Fruit fly (Drosophila melanogaster): ENCODE data around the gene CG12991.
A peak's percentile ranks its signal among the peaks of the same experiment; 100 is the strongest.

The CG12991 gene

DNA sequence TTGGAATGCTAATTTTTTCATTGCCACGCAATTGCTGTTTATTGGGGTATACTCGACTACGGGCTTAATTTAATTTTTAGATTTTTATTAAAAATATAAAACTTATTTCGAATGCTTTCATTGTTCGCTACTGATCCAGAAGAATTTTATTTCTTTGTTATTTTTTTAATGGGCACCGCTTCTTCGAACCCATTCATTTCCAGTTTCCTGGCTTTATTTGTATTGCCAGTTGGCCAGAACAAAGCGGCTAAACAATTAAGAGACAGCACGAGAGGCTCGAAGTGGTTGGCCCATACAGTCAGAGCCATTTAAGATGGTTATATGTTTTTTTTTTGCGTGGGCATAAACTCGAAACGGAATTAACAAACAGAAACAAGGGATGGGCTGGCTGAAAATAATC is 16.2 kb downstream of the CG12991 start (continued):
- no peak for TF ChIP-seq CG15073 (GFP tag; optimal IDR thresholded peaks at IDR 0.05)
- TF ChIP-seq ATbp (GFP tag; optimal IDR thresholded peaks at IDR 0.05): peak; percentile 52
- TF ChIP-seq YL-1 (GFP tag; optimal IDR thresholded peaks at IDR 0.05): no peak
- TF ChIP-seq CG4820 (GFP tag; optimal IDR thresholded peaks at IDR 0.05): peak; percentile 52
- no peak for TF ChIP-seq wek (GFP tag; optimal IDR thresholded peaks at IDR 0.05)
- TF ChIP-seq CG30431 (GFP tag; optimal IDR thresholded peaks at IDR 0.05): peak; percentile 36
- no peak for TF ChIP-seq zf30C (GFP tag; optimal IDR thresholded peaks at IDR 0.05)
- TF ChIP-seq danr (GFP tag; IDR thresholded peaks at IDR 0.05): peak; percentile 54
- peak; percentile 27 for TF ChIP-seq dmrt11E (tag; optimal IDR thresholded peaks at IDR 0.05)
- TF ChIP-seq CG9437 (GFP tag; optimal IDR thresholded peaks at IDR 0.05): peak; percentile 48
- TF ChIP-seq CG6791 (GFP tag; IDR thresholded peaks at IDR 0.05; ENCODE audit: partially characterized antibody): no peak
- TF ChIP-seq Antp (GFP tag; optimal IDR thresholded peaks at IDR 0.05): peak; percentile 10
- peak; percentile 89 for TF ChIP-seq Med (GFP tag)
- TF ChIP-seq CG6854 (GFP tag; optimal IDR thresholded peaks at IDR 0.05): peak; percentile 49
- TF ChIP-seq chif (GFP tag; optimal IDR thresholded peaks at IDR 0.05): peak; percentile 27 to 57
- TF ChIP-seq CG7372 (GFP tag; IDR thresholded peaks at IDR 0.05): peak; percentile 85
- peak; percentile 84 for TF ChIP-seq Ptx1 (GFP tag; IDR thresholded peaks at IDR 0.05)
- no peak for TF ChIP-seq NK7.1 (GFP tag; optimal IDR thresholded peaks at IDR 0.05)
- no peak for TF ChIP-seq Kr (GFP tag; optimal IDR thresholded peaks at IDR 0.05)
- TF ChIP-seq Drgx (GFP tag; IDR thresholded peaks at IDR 0.05): peak; percentile 77
- TF ChIP-seq CG12391 (tag; optimal IDR thresholded peaks at IDR 0.05): peak; percentile 76
- TF ChIP-seq E2f2 (GFP tag; IDR thresholded peaks at IDR 0.05): peak; percentile 60
- TF ChIP-seq phol (tag; optimal IDR thresholded peaks at IDR 0.05): peak; percentile 63
- TF ChIP-seq CG8359 (GFP tag; optimal IDR thresholded peaks at IDR 0.05; ENCODE audit: borderline replicate concordance): no peak
- peak; percentile 51 for TF ChIP-seq sug (tag; optimal IDR thresholded peaks at IDR 0.05)
- TF ChIP-seq sim (GFP tag; IDR thresholded peaks at IDR 0.05): no peak
- TF ChIP-seq CG13894 (tag; optimal IDR thresholded peaks at IDR 0.05): peak; percentile 82
- peak; percentile 76 for TF ChIP-seq CG12659 (GFP tag; optimal IDR thresholded peaks at IDR 0.05)
- TF ChIP-seq Bdp1 (GFP tag; optimal IDR thresholded peaks at IDR 0.05): no peak
- TF ChIP-seq Fer1 (GFP tag; optimal IDR thresholded peaks at IDR 0.05): peak; percentile 73
- TF ChIP-seq gt (GFP tag; IDR thresholded peaks at IDR 0.05): no peak
- no peak for TF ChIP-seq p53 (GFP tag; optimal IDR thresholded peaks at IDR 0.05)
- no peak for TF ChIP-seq CG1603 (tag; optimal IDR thresholded peaks at IDR 0.05)
- TF ChIP-seq row (GFP tag; IDR thresholded peaks at IDR 0.05): peak; percentile 86
- no peak for TF ChIP-seq Spps (tag; optimal IDR thresholded peaks at IDR 0.05)
- TF ChIP-seq sr (GFP tag; IDR thresholded peaks at IDR 0.05): no peak
- no peak for TF ChIP-seq D (optimal IDR thresholded peaks at IDR 0.05)
- peak; percentile 54 for TF ChIP-seq D (GFP tag; optimal IDR thresholded peaks at IDR 0.05)
- TF ChIP-seq usp (GFP tag; optimal IDR thresholded peaks at IDR 0.05): no peak
- peak; percentile 45; the same call in 1 of the 2 replicates for TF ChIP-seq Lim3 (GFP tag; IDR thresholded peaks at IDR 0.05)
- TF ChIP-seq CG7357 (GFP tag; IDR thresholded peaks at IDR 0.05): peak; percentile 57; the same call in 2 of the 3 replicates
- peak; percentile 75 for TF ChIP-seq ara (GFP tag; IDR thresholded peaks at IDR 0.05)
- TF ChIP-seq slbo (GFP tag; IDR thresholded peaks at IDR 0.05): peak; percentile 93
- peak; percentile 12 for TF ChIP-seq slp2 (GFP tag; optimal IDR thresholded peaks at IDR 0.05)
- TF ChIP-seq kah (GFP tag; optimal IDR thresholded peaks at IDR 0.05): peak; percentile 6
- no peak for TF ChIP-seq Elba2 (GFP tag; optimal IDR thresholded peaks at IDR 0.05)
- TF ChIP-seq CG10654 (GFP tag; optimal IDR thresholded peaks at IDR 0.05): peak; percentile 65
- peak; percentile 65 for TF ChIP-seq CG10267 (tag; optimal IDR thresholded peaks at IDR 0.05)
- peak; percentile 42 for TF ChIP-seq CG12219 (GFP tag; optimal IDR thresholded peaks at IDR 0.05)
- TF ChIP-seq Meics (GFP tag; optimal IDR thresholded peaks at IDR 0.05): peak; percentile 85
- TF ChIP-seq CG30403 (GFP tag; optimal IDR thresholded peaks at IDR 0.05): peak; percentile 79
- peak; percentile 74 for TF ChIP-seq CG17385 (GFP tag; optimal IDR thresholded peaks at IDR 0.05)

Data from whole organism, embryonic.